Fruit fly (Drosophila melanogaster) whole organism, embryonic: ENCODE data around the gene Bet3.

Experiments
- ATbp ChIP-seq: fragments of 200-800 bp; sonication (Bioruptor generic); optimal IDR thresholded peaks from 2 replicates; lab custom pipeline; 2017; ENCODE audit warnings: missing biosample characterization, mild to moderate bottlenecking, missing genetic modification characterization, missing genetic modification reagents
- Ada2b ChIP-seq: fragments of 200-800 bp; sonication (Bioruptor generic); IDR thresholded peaks from 2 replicates; pipeline ENCODE4 v1.3.6; 2022; ENCODE audit warnings: missing biosample characterization, missing genetic modification characterization
- Atf6 ChIP-seq: fragments of 200-800 bp; sonication (Bioruptor generic); IDR thresholded peaks from 2 replicates; pipeline ENCODE4 v1.3.6; 2022; ENCODE audit warnings: missing biosample characterization, missing genetic modification characterization
- Blimp-1 ChIP-seq: fragments of 200-800 bp; sonication (Bioruptor generic); optimal IDR thresholded peaks from 3 replicates; lab custom pipeline; 2018; ENCODE audit warnings: missing biosample characterization, missing genetic modification characterization, mild to moderate bottlenecking, moderate library complexity, missing genetic modification reagents
- BtbVII ChIP-seq: fragments of 200-800 bp; sonication (Bioruptor generic); optimal IDR thresholded peaks from 3 replicates; lab custom pipeline; 2017; ENCODE audit warnings: missing biosample characterization, mild to moderate bottlenecking, missing genetic modification characterization
- CG10979 ChIP-seq: fragments of 200-800 bp; sonication (Bioruptor generic); optimal IDR thresholded peaks from 2 replicates; lab custom pipeline; 2018; ENCODE audit warnings: missing biosample characterization, mild to moderate bottlenecking, missing genetic modification characterization, moderate library complexity
- CG11456 ChIP-seq: fragments of 200-800 bp; sonication (Bioruptor generic); IDR thresholded peaks from 3 replicates; pipeline ENCODE4 v1.3.6; 2022; ENCODE audit warnings: missing biosample characterization, missing genetic modification characterization
- CG11504 ChIP-seq: fragments of 200-800 bp; sonication (Bioruptor generic); optimal IDR thresholded peaks from 3 replicates; lab custom pipeline; 2019; ENCODE audit warnings: missing biosample characterization, mild to moderate bottlenecking, missing genetic modification characterization, moderate library complexity
- CG11723 ChIP-seq: fragments of 200-800 bp; sonication (Bioruptor generic); optimal IDR thresholded peaks from 2 replicates; lab custom pipeline; 2017; ENCODE audit warnings: missing biosample characterization, mild to moderate bottlenecking, missing genetic modification characterization
- CG12659 ChIP-seq: fragments of 200-800 bp; sonication (Bioruptor generic); optimal IDR thresholded peaks from 3 replicates; lab custom pipeline; 2017; ENCODE audit warnings: mild to moderate bottlenecking, missing biosample characterization, missing genetic modification reagents, missing genetic modification characterization
- CG12942 ChIP-seq: fragments of 200-800 bp; sonication (Bioruptor generic); optimal IDR thresholded peaks from 3 replicates; lab custom pipeline; 2016; ENCODE audit warnings: missing biosample characterization, missing genetic modification characterization
- CG18262 ChIP-seq: fragments of 200-800 bp; optimal IDR thresholded peaks from 3 replicates; lab custom pipeline; 2019; ENCODE audit warnings: missing biosample characterization, mild to moderate bottlenecking, missing genetic modification characterization, moderate library complexity
- CG30020 ChIP-seq: fragments of 200-800 bp; optimal IDR thresholded peaks from 2 replicates; lab custom pipeline; 2019; ENCODE audit warnings: missing biosample characterization, mild to moderate bottlenecking, missing genetic modification characterization, moderate library complexity
- CG32532 ChIP-seq: fragments of 200-800 bp; sonication (Bioruptor generic); IDR thresholded peaks from 2 replicates; pipeline ENCODE4 v1.3.6; 2022; ENCODE audit warnings: missing biosample characterization, missing genetic modification characterization
- CG33557 ChIP-seq: fragments of 200-800 bp; sonication (Bioruptor generic); optimal IDR thresholded peaks from 2 replicates; lab custom pipeline; 2019; ENCODE audit warnings: missing biosample characterization, mild to moderate bottlenecking, missing genetic modification characterization, moderate library complexity
- CG34224 ChIP-seq: fragments of 200-800 bp; sonication (Bioruptor generic); IDR thresholded peaks from 3 replicates; pipeline ENCODE4 v1.3.6; 2022; ENCODE audit warnings: missing biosample characterization, missing genetic modification characterization; ENCODE audit not compliant: partially characterized antibody
- CG3847 ChIP-seq: fragments of 200-800 bp; sonication (Bioruptor generic); IDR thresholded peaks from 2 replicates; pipeline ENCODE4 v1.3.6; 2022; ENCODE audit warnings: missing biosample characterization, missing genetic modification characterization
- CG4424 ChIP-seq: fragments of 200-800 bp; sonication (Bioruptor generic); optimal IDR thresholded peaks from 3 replicates; lab custom pipeline; 2016; ENCODE audit warnings: missing biosample characterization, missing genetic modification characterization
- CG7556 ChIP-seq: fragments of 200-800 bp; sonication (Bioruptor generic); optimal IDR thresholded peaks from 2 replicates; lab custom pipeline; 2017; ENCODE audit warnings: missing biosample characterization, mild to moderate bottlenecking, missing genetic modification characterization
- CG8089 ChIP-seq: fragments of 200-800 bp; sonication (Bioruptor generic); optimal IDR thresholded peaks from 3 replicates; lab custom pipeline; 2016; ENCODE audit warnings: missing biosample characterization, missing genetic modification characterization
- CG8388 ChIP-seq: fragments of 200-800 bp; sonication (Bioruptor generic); optimal IDR thresholded peaks from 2 replicates; lab custom pipeline; 2019; ENCODE audit warnings: missing biosample characterization, mild to moderate bottlenecking, missing genetic modification characterization, moderate library complexity
- CHES-1-like ChIP-seq: fragments of 200-800 bp; sonication (Bioruptor generic); optimal IDR thresholded peaks from 2 replicates; lab custom pipeline; 2016; ENCODE audit warnings: missing biosample characterization, missing genetic modification characterization
- Dbx ChIP-seq: fragments of 200-800 bp; sonication (Bioruptor generic); IDR thresholded peaks from 3 replicates; pipeline ENCODE4 v1.3.6; 2022; ENCODE audit warnings: missing biosample characterization, missing genetic modification characterization
- Deaf1 ChIP-seq: fragments of 200-800 bp; optimal IDR thresholded peaks from 3 replicates; lab custom pipeline; 2019; ENCODE audit warnings: missing biosample characterization, mild to moderate bottlenecking, missing genetic modification characterization, moderate library complexity
- E2f2 ChIP-seq: fragments of 200-800 bp; sonication (Bioruptor generic); IDR thresholded peaks from 2 replicates; pipeline ENCODE4 v1.3.6; 2022; ENCODE audit warnings: missing biosample characterization, missing genetic modification characterization
- HHEX ChIP-seq: fragments of 200-800 bp; sonication (Bioruptor generic); optimal IDR thresholded peaks from 3 replicates; lab custom pipeline; 2017; ENCODE audit warnings: missing biosample characterization, mild to moderate bottlenecking, missing genetic modification characterization, missing genetic modification reagents
- HmgZ ChIP-seq: fragments of 200-800 bp; sonication (Bioruptor generic); optimal IDR thresholded peaks from 2 replicates; lab custom pipeline; 2018; ENCODE audit warnings: missing biosample characterization, mild to moderate bottlenecking, missing genetic modification characterization
- Hmx ChIP-seq: fragments of 200-800 bp; sonication (Bioruptor generic); optimal IDR thresholded peaks from 2 replicates; lab custom pipeline; 2016; ENCODE audit warnings: missing biosample characterization, missing genetic modification characterization
- Nf-YC ChIP-seq: fragments of 200-800 bp; optimal IDR thresholded peaks from 3 replicates; lab custom pipeline; 2019; ENCODE audit warnings: missing biosample characterization, mild to moderate bottlenecking, missing genetic modification characterization, moderate library complexity
- NfI ChIP-seq: fragments of 200-800 bp; sonication (Bioruptor generic); optimal IDR thresholded peaks from 3 replicates; lab custom pipeline; 2018; ENCODE audit warnings: missing biosample characterization, mild to moderate bottlenecking, missing genetic modification characterization, moderate library complexity
- Opbp ChIP-seq: fragments of 200-800 bp; sonication (Bioruptor generic); IDR thresholded peaks from 3 replicates; pipeline ENCODE4 v1.3.6; 2022; ENCODE audit warnings: missing biosample characterization, missing genetic modification characterization; ENCODE audit not compliant: partially characterized antibody
- PHDP ChIP-seq: fragments of 200-800 bp; sonication (Bioruptor generic); optimal IDR thresholded peaks from 3 replicates; lab custom pipeline; 2018; ENCODE audit warnings: missing biosample characterization, mild to moderate bottlenecking, missing genetic modification characterization, moderate library complexity
- Rfx ChIP-seq: fragments of 200-800 bp; sonication (Bioruptor generic); IDR thresholded peaks from 2 replicates; pipeline ENCODE4 v1.3.6; 2022; ENCODE audit warnings: missing biosample characterization, missing genetic modification characterization
- Taf1 ChIP-seq: fragments of 200-800 bp; sonication (Bioruptor generic); IDR thresholded peaks from 2 replicates; pipeline ENCODE4 v1.3.6; 2022; ENCODE audit warnings: missing biosample characterization, missing genetic modification characterization
- crc ChIP-seq: fragments of 200-800 bp; sonication (Bioruptor generic); optimal IDR thresholded peaks from 2 replicates; lab custom pipeline; 2016; ENCODE audit warnings: missing biosample characterization, missing genetic modification characterization
- crp ChIP-seq, 2 experiments: fragments of 200-800 bp; sonication (Bioruptor generic); optimal IDR thresholded peaks; 2 replicates in 1 of 2; 3 replicates in 1 of 2; lab custom pipeline; 2017; ENCODE audit warnings: missing biosample characterization in 2 of 2, missing genetic modification characterization in 2 of 2, mild to moderate bottlenecking in 1 of 2, moderate library complexity in 1 of 2
- dmrt11E ChIP-seq: fragments of 200-800 bp; sonication (Bioruptor generic); optimal IDR thresholded peaks from 3 replicates; lab custom pipeline; 2018; ENCODE audit warnings: missing biosample characterization, mild to moderate bottlenecking, missing genetic modification characterization, moderate library complexity
- fd3F ChIP-seq: fragments of 200-800 bp; sonication (Bioruptor generic); optimal IDR thresholded peaks from 2 replicates; lab custom pipeline; 2018; ENCODE audit warnings: missing biosample characterization, mild to moderate bottlenecking, missing genetic modification characterization, moderate library complexity
- gem ChIP-seq: fragments of 200-800 bp; sonication (Bioruptor generic); optimal IDR thresholded peaks from 2 replicates; lab custom pipeline; 2019; ENCODE audit warnings: missing biosample characterization, mild to moderate bottlenecking, missing genetic modification characterization, moderate library complexity
- grn ChIP-seq: fragments of 200-800 bp; sonication (Bioruptor generic); optimal IDR thresholded peaks from 3 replicates; lab custom pipeline; 2017; ENCODE audit warnings: missing biosample characterization, missing genetic modification characterization
- hkb ChIP-seq, 2 experiments: fragments of 200-800 bp in 1 of 2; fragments of >200 bp in 1 of 2; sonication (Bioruptor generic) in 1 of 2; IDR thresholded peaks in 1 of 2; optimal IDR thresholded peaks in 1 of 2; 2 replicates each; pipeline versions ENCODE4 v1.3.6 to Lab custom; 2017 to 2022; ENCODE audit warnings: missing biosample characterization in 1 of 2, missing genetic modification characterization in 1 of 2
- lbe ChIP-seq: fragments of 200-800 bp; sonication (Bioruptor generic); optimal IDR thresholded peaks from 2 replicates; lab custom pipeline; 2016; ENCODE audit warnings: missing biosample characterization, mild to moderate bottlenecking, missing genetic modification characterization
- lola ChIP-seq, 3 experiments: fragments of >200 bp in 2 of 3; fragments of 200-800 bp in 1 of 3; sonication (Bioruptor generic) in 1 of 3; optimal IDR thresholded peaks; 2 replicates each; lab custom pipeline; 2017 to 2019; ENCODE audit warnings: missing biosample characterization in 3 of 3, missing genetic modification characterization in 3 of 3, mild to moderate bottlenecking in 1 of 3, moderate library complexity in 1 of 3
- nau ChIP-seq: fragments of 200-800 bp; sonication (Bioruptor generic); optimal IDR thresholded peaks from 3 replicates; lab custom pipeline; 2017; ENCODE audit warnings: missing biosample characterization, mild to moderate bottlenecking, missing genetic modification characterization, missing genetic modification reagents
- nerfin-1 ChIP-seq: fragments of 200-800 bp; sonication (Bioruptor generic); optimal IDR thresholded peaks from 3 replicates; lab custom pipeline; 2019; ENCODE audit warnings: missing biosample characterization, mild to moderate bottlenecking, missing genetic modification characterization, moderate library complexity
- phol ChIP-seq: fragments of 200-800 bp; sonication (Bioruptor generic); optimal IDR thresholded peaks from 3 replicates; lab custom pipeline; 2018; ENCODE audit warnings: missing biosample characterization, mild to moderate bottlenecking, missing genetic modification characterization, moderate library complexity
- row ChIP-seq: fragments of 200-800 bp; sonication (Bioruptor generic); IDR thresholded peaks from 3 replicates; pipeline ENCODE4 v1.3.6; 2022; ENCODE audit warnings: missing biosample characterization, missing genetic modification characterization
- sens-2 ChIP-seq: fragments of 200-800 bp; sonication (Bioruptor generic); IDR thresholded peaks from 2 replicates; pipeline ENCODE4 v1.3.6; 2022; ENCODE audit warnings: missing biosample characterization, missing genetic modification characterization
- tgo ChIP-seq: fragments of 200-800 bp; sonication (Bioruptor generic); IDR thresholded peaks from 3 replicates; pipeline ENCODE4 v1.3.6; 2022; ENCODE audit warnings: missing biosample characterization, missing genetic modification characterization

Bet3 gene

DNA sequence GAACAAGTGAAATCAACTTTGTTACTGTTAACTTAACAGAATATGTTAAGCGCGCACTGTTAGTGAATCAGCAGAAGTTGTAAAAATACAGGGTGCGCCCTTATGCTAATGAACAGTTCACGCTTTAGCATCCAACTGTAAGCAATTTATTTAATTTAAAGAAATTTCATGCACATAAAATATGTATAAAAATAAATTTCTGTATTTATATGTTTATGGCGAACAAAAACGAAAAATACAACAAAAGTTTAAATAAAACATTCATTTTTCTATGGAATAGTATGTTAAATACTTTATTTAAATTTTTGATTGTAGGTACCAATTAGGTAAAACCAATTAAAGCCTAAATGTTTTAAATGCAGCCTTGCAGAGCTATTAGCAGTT is 17.5 kb downstream of the Bet3 start (continued):
- no peak for TF ChIP-seq grn (GFP tag; lab: Kevin White, UChicago)
- no peak for TF ChIP-seq crc (GFP tag; lab: Kevin White, UChicago)
- TF ChIP-seq E2f2 (GFP tag; lab: Robert Waterston, UW): peak; percentile 23; the same call in 1 of the 2 replicates
- no peak for TF ChIP-seq CG11456 (GFP tag; lab: Robert Waterston, UW)
- peak; percentile 57 for TF ChIP-seq HHEX (GFP tag; lab: Kevin White, UChicago)
- TF ChIP-seq CG12942 (GFP tag; lab: Kevin White, UChicago): peak; percentile 5
- no peak for TF ChIP-seq CG34224 (GFP tag; lab: Robert Waterston, UW)
- TF ChIP-seq Hmx: peak; percentile 1
- peak; percentile 59 for TF ChIP-seq lbe (GFP tag; lab: Kevin White, UChicago)
- TF ChIP-seq CG11504 (tag; lab: Kevin White, UChicago): peak; percentile 64
- peak; percentile 66; the same call in 1 of the 2 replicates for TF ChIP-seq CG32532
- TF ChIP-seq Nf-YC (tag; lab: Kevin White, UChicago): peak; percentile 37
- TF ChIP-seq CG4424 (GFP tag; lab: Kevin White, UChicago): peak; percentile 17
- TF ChIP-seq CHES-1-like (GFP tag; lab: Kevin White, UChicago): no peak
- peak; percentile 10 for TF ChIP-seq NfI (GFP tag; lab: Kevin White, UChicago)
- peak; percentile 63; the same call in 2 of the 3 replicates for TF ChIP-seq row (GFP tag; lab: Robert Waterston, UW)
- TF ChIP-seq ATbp (GFP tag; lab: Kevin White, UChicago): no peak
- peak in 1 of 3 experiments; percentile 7 for TF ChIP-seq lola (GFP tag; optimal IDR thresholded peaks at IDR 0.05; lab: Kevin White, UChicago)
- peak; percentile 50; the same call in 1 of the 2 replicates for TF ChIP-seq Rfx (GFP tag; lab: Robert Waterston, UW)
- no peak for TF ChIP-seq Opbp (GFP tag; lab: Robert Waterston, UW)
- TF ChIP-seq hkb (optimal IDR thresholded peaks at IDR 0.05; lab: Kevin White, UChicago): no peak
- peak; percentile 45 for TF ChIP-seq hkb (GFP tag; IDR thresholded peaks at IDR 0.05; lab: Robert Waterston, UW)
- TF ChIP-seq fd3F (GFP tag; lab: Kevin White, UChicago): no peak
- TF ChIP-seq CG7556 (GFP tag; lab: Kevin White, UChicago): peak; percentile 27
- peak; percentile 20; the same call in 1 of the 2 replicates for TF ChIP-seq Ada2b
- TF ChIP-seq sens-2 (GFP tag; lab: Robert Waterston, UW): no peak
- peak; percentile 52 for TF ChIP-seq Blimp-1 (GFP tag; lab: Kevin White, UChicago)
- TF ChIP-seq gem (tag; lab: Kevin White, UChicago): peak; percentile 65
- peak; percentile 2 for TF ChIP-seq CG11723 (GFP tag; lab: Kevin White, UChicago)
- TF ChIP-seq CG8388: peak; percentile 52
- no peak for TF ChIP-seq Taf1 (GFP tag; lab: Robert Waterston, UW)
- TF ChIP-seq dmrt11E (tag; lab: Kevin White, UChicago): peak; percentile 27
- peak; percentile 32 for TF ChIP-seq phol (tag; lab: Kevin White, UChicago)
- no peak for TF ChIP-seq CG8089 (GFP tag; lab: Kevin White, UChicago)
- peak in 1 of 2 experiments; percentile 8 for TF ChIP-seq crp (GFP tag; optimal IDR thresholded peaks at IDR 0.05; lab: Kevin White, UChicago)
- peak; percentile 64 for TF ChIP-seq CG18262 (tag; lab: Kevin White, UChicago)
- peak; percentile 27 for TF ChIP-seq nerfin-1 (tag; lab: Kevin White, UChicago)
- peak; percentile 6 for TF ChIP-seq CG12659 (GFP tag; lab: Kevin White, UChicago)
- 0 out of 2 replicates have a peak, but pooled peaks have one; percentile 21 for TF ChIP-seq CG3847 (GFP tag; lab: Robert Waterston, UW)
- peak; percentile 21 for TF ChIP-seq CG10979 (tag; lab: Kevin White, UChicago)
- peak; percentile 34 for TF ChIP-seq BtbVII (GFP tag; lab: Kevin White, UChicago)
- no peak for TF ChIP-seq CG33557 (GFP tag; lab: Kevin White, UChicago)
- TF ChIP-seq Dbx (GFP tag; lab: Robert Waterston, UW): peak; percentile 24; the same call in 1 of the 3 replicates
- TF ChIP-seq nau (GFP tag; lab: Kevin White, UChicago): no peak
- TF ChIP-seq PHDP (tag; lab: Kevin White, UChicago): peak; percentile 79
- peak; percentile 14 for TF ChIP-seq Deaf1 (tag; lab: Kevin White, UChicago)
- no peak for TF ChIP-seq CG30020 (tag; lab: Kevin White, UChicago)
- no peak; the same call in 2 of the 3 replicates for TF ChIP-seq tgo
- peak; percentile 42; the same call in 1 of the 2 replicates for TF ChIP-seq Atf6 (GFP tag; lab: Robert Waterston, UW)
- no peak for TF ChIP-seq HmgZ (tag; lab: Kevin White, UChicago)
